Fruit fly (Drosophila melanogaster): ENCODE results near the gene Abd-B.

Abd-B gene

dm6 chr3R:16940520-16940919 is 31.5 kb downstream of the Abd-B start:
- TF ChIP-seq usp (GFP tag; optimal IDR thresholded peaks at IDR 0.05) (no peak), pan (optimal IDR thresholded peaks at IDR 0.05) (no peak), psq (optimal IDR thresholded peaks at IDR 0.05) (no peak), Dll (optimal IDR thresholded peaks at IDR 0.05) (no peak), CG8478 (optimal IDR thresholded peaks at IDR 0.05) (no peak), EcR (GFP tag; optimal IDR thresholded peaks at IDR 0.05) (no peak)

- TF ChIP-seq usp (GFP tag; optimal IDR thresholded peaks at IDR 0.05) (no peak), psq (optimal IDR thresholded peaks at IDR 0.05) (no peak), CG8478 (optimal IDR thresholded peaks at IDR 0.05) (no peak), EcR (GFP tag; optimal IDR thresholded peaks at IDR 0.05) (no peak), Dll (optimal IDR thresholded peaks at IDR 0.05) (no peak), pan (optimal IDR thresholded peaks at IDR 0.05) (no peak)
These were observed 35.7 kb downstream of the Abd-B start for dm6 chr3R:16936319-16936718.

dm6 chr3R:16934154-16934992 is 37.7 kb downstream of the Abd-B start:
- no peak for TF ChIP-seq usp (GFP tag; optimal IDR thresholded peaks at IDR 0.05)
- peak; percentile 17 for TF ChIP-seq Dll (optimal IDR thresholded peaks at IDR 0.05)
- TF ChIP-seq CG8478 (optimal IDR thresholded peaks at IDR 0.05) = peak; percentile 56

dm6 chr3R:16933350-16933749 is 38.7 kb downstream of the Abd-B start:
- no peak for TF ChIP-seq pan (optimal IDR thresholded peaks at IDR 0.05)
- no peak for TF ChIP-seq CG8478 (optimal IDR thresholded peaks at IDR 0.05)
- no peak for TF ChIP-seq EcR (GFP tag; optimal IDR thresholded peaks at IDR 0.05)

- TF ChIP-seq EcR (GFP tag; optimal IDR thresholded peaks at IDR 0.05) (no peak), CG8478 (optimal IDR thresholded peaks at IDR 0.05) (no peak), pan (optimal IDR thresholded peaks at IDR 0.05) (no peak), Dll (optimal IDR thresholded peaks at IDR 0.05) (no peak), usp (GFP tag; optimal IDR thresholded peaks at IDR 0.05) (no peak), psq (optimal IDR thresholded peaks at IDR 0.05) (no peak)
These were observed 39.2 kb downstream of the Abd-B start for dm6 chr3R:16932868-16933267.

- TF ChIP-seq EcR (GFP tag; optimal IDR thresholded peaks at IDR 0.05) (no peak), Dll (optimal IDR thresholded peaks at IDR 0.05) (no peak), usp (GFP tag; optimal IDR thresholded peaks at IDR 0.05) (no peak), pan (optimal IDR thresholded peaks at IDR 0.05) (no peak), CG8478 (optimal IDR thresholded peaks at IDR 0.05) (no peak), psq (optimal IDR thresholded peaks at IDR 0.05) (no peak)
These were observed 48.4 kb downstream of the Abd-B start for dm6 chr3R:16923526-16924176.

- TF ChIP-seq usp (GFP tag; optimal IDR thresholded peaks at IDR 0.05) (no peak), pan (optimal IDR thresholded peaks at IDR 0.05) (no peak), psq (optimal IDR thresholded peaks at IDR 0.05) (no peak), EcR (GFP tag; optimal IDR thresholded peaks at IDR 0.05) (no peak), CG8478 (optimal IDR thresholded peaks at IDR 0.05) (no peak), Dll (optimal IDR thresholded peaks at IDR 0.05) (no peak)
These were observed 50.6 kb downstream of the Abd-B start for dm6 chr3R:16921416-16921815.

dm6 chr3R:16920403-16920802 is 51.6 kb downstream of the Abd-B start:
- TF ChIP-seq CG8478 (optimal IDR thresholded peaks at IDR 0.05) (no peak), usp (GFP tag; optimal IDR thresholded peaks at IDR 0.05) (no peak), psq (optimal IDR thresholded peaks at IDR 0.05) (no peak), pan (optimal IDR thresholded peaks at IDR 0.05) (no peak), EcR (GFP tag; optimal IDR thresholded peaks at IDR 0.05) (no peak), Dll (optimal IDR thresholded peaks at IDR 0.05) (no peak)

- TF ChIP-seq Dll (optimal IDR thresholded peaks at IDR 0.05) = no peak
- TF ChIP-seq CG8478 (optimal IDR thresholded peaks at IDR 0.05) = no peak
- TF ChIP-seq pan (optimal IDR thresholded peaks at IDR 0.05) = no peak
- no peak for TF ChIP-seq usp (GFP tag; optimal IDR thresholded peaks at IDR 0.05)
- TF ChIP-seq psq (optimal IDR thresholded peaks at IDR 0.05) = no peak
- TF ChIP-seq EcR (GFP tag; optimal IDR thresholded peaks at IDR 0.05) = no peak
These were observed 53.0 kb downstream of the Abd-B start for dm6 chr3R:16918988-16919427.

- TF ChIP-seq usp (GFP tag; optimal IDR thresholded peaks at IDR 0.05) (no peak), pan (optimal IDR thresholded peaks at IDR 0.05) (no peak), EcR (GFP tag; optimal IDR thresholded peaks at IDR 0.05) (no peak), psq (optimal IDR thresholded peaks at IDR 0.05) (no peak), CG8478 (optimal IDR thresholded peaks at IDR 0.05) (no peak), Dll (optimal IDR thresholded peaks at IDR 0.05) (no peak)
These were observed 56.4 kb downstream of the Abd-B start for dm6 chr3R:16915587-16915986.

- TF ChIP-seq EcR (GFP tag; optimal IDR thresholded peaks at IDR 0.05) (no peak), psq (optimal IDR thresholded peaks at IDR 0.05) (no peak), usp (GFP tag; optimal IDR thresholded peaks at IDR 0.05) (no peak), pan (optimal IDR thresholded peaks at IDR 0.05) (no peak), Dll (optimal IDR thresholded peaks at IDR 0.05) (no peak), CG8478 (optimal IDR thresholded peaks at IDR 0.05) (no peak)
These were observed 58.6 kb downstream of the Abd-B start for dm6 chr3R:16913300-16913928.

dm6 chr3R:16907790-16908189 is 64.2 kb downstream of the Abd-B start:
- TF ChIP-seq psq (optimal IDR thresholded peaks at IDR 0.05) (no peak), usp (GFP tag; optimal IDR thresholded peaks at IDR 0.05) (no peak), EcR (GFP tag; optimal IDR thresholded peaks at IDR 0.05) (no peak), CG8478 (optimal IDR thresholded peaks at IDR 0.05) (no peak), pan (optimal IDR thresholded peaks at IDR 0.05) (no peak), Dll (optimal IDR thresholded peaks at IDR 0.05) (no peak)
